Worm (Caenorhabditis elegans) whole organism, early embryonic: Measurements from ENCODE around the gene C30F2.5.

Source experiments
- B0310.2 ChIP-seq: sonication (generic microtip); optimal IDR thresholded peaks from 2 replicates; lab custom pipeline; 2016; ENCODE audit warnings: mild to moderate bottlenecking, missing genetic modification characterization, missing compliant biosample characterization
- ama-1 ChIP-seq: fragments of 150-350 bp; optimal IDR thresholded peaks from 2 replicates; lab custom pipeline; 2014
- hmbx-1 ChIP-seq: sonication (generic microtip); optimal IDR thresholded peaks from 2 replicates; lab custom pipeline; 2016; ENCODE audit warnings: mild to moderate bottlenecking, missing genetic modification characterization, missing compliant biosample characterization
- sea-1 ChIP-seq: fragments of 200-800 bp; sonication (Bioruptor generic); conservative IDR thresholded peaks from 2 replicates; pipeline ENCODE4 v1.3.6; 2022; ENCODE audit warnings: missing genetic modification characterization, missing compliant biosample characterization
- tbx-11 ChIP-seq: fragments of 200-800 bp; sonication (Bioruptor generic); IDR thresholded peaks from 2 replicates; pipeline ENCODE4 v1.3.6; 2022; ENCODE audit warnings: missing genetic modification characterization, missing compliant biosample characterization

DNA sequence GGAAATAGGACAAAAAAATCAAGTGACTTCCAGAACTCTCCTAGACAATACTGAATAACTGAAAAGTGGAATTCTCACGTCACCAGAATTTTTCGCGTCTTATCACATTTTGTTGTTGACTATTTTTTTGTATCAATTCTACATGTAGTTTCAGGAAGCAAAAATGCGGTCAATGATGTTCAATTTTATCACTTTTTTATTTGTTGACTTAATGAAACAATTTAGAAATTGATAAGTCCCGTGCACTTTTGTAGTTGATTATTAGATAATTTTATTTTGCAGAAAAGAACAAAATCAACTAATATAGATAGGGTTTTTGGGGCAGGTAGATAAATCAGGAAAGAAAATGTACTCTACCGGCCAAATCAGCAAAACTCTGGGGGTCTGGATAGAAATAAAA lies 35.7 kb downstream of the C30F2.5 start:
- TF ChIP-seq ama-1 (lab: Kevin White, UChicago) (no peak), B0310.2 (tag; lab: Kevin White, UChicago) (no peak), hmbx-1 (tag; lab: Kevin White, UChicago) (no peak), sea-1 (GFP tag; lab: Robert Waterston, UW) (no peak), tbx-11 (GFP tag; lab: Robert Waterston, UW) (no peak)
